Worm (Caenorhabditis elegans) whole organism, L3 larva: ENCODE data around the gene sru-27.

Experiments
- R02D3.7 ChIP-seq: fragments of 150-350 bp; optimal IDR thresholded peaks from 2 replicates; lab custom pipeline; 2014; ENCODE audit warnings: missing biosample characterization, missing genetic modification characterization
- ceh-82 ChIP-seq: fragments of 150-350 bp; optimal IDR thresholded peaks from 2 replicates; lab custom pipeline; 2014; ENCODE audit warnings: missing biosample characterization, missing genetic modification characterization
- elt-1 ChIP-seq: fragments of 150-350 bp; optimal IDR thresholded peaks from 2 replicates; lab custom pipeline; 2014; ENCODE audit warnings: missing biosample characterization, missing genetic modification characterization
- fkh-10 ChIP-seq: sonication (generic microtip); optimal IDR thresholded peaks from 2 replicates; lab custom pipeline; 2017; ENCODE audit warnings: missing biosample characterization, missing genetic modification reagents, missing genetic modification characterization
- fos-1 ChIP-seq: fragments of 150-350 bp; optimal IDR thresholded peaks from 2 replicates; lab custom pipeline; 2014; ENCODE audit warnings: missing biosample characterization, missing genetic modification characterization
- lin-39 ChIP-seq: fragments of 150-350 bp; optimal IDR thresholded peaks from 2 replicates; lab custom pipeline; 2018; ENCODE audit warnings: missing biosample characterization, missing genetic modification reagents, missing genetic modification characterization
- nhr-11 ChIP-seq: fragments of 150-350 bp; optimal IDR thresholded peaks from 2 replicates; lab custom pipeline; 2014; ENCODE audit warnings: missing biosample characterization, missing genetic modification characterization
- nhr-28 ChIP-seq: fragments of 150-350 bp; optimal IDR thresholded peaks from 2 replicates; lab custom pipeline; 2014; ENCODE audit warnings: missing biosample characterization, missing genetic modification characterization
- nhr-77 ChIP-seq: fragments of 150-350 bp; optimal IDR thresholded peaks from 2 replicates; lab custom pipeline; 2014; ENCODE audit warnings: missing biosample characterization, missing genetic modification characterization
- snpc-4 ChIP-seq: fragments of 150-350 bp; optimal IDR thresholded peaks from 2 replicates; lab custom pipeline; 2014; ENCODE audit warnings: missing biosample characterization, missing genetic modification characterization
- unc-39 ChIP-seq: sonication (generic microtip); optimal IDR thresholded peaks from 4 replicates; lab custom pipeline; 2017; ENCODE audit warnings: missing biosample characterization, missing genetic modification characterization
- unc-62 ChIP-seq: fragments of 150-350 bp; sonication (generic microtip); optimal IDR thresholded peaks from 4 replicates; lab custom pipeline; 2014; ENCODE audit warnings: missing biosample characterization, missing genetic modification reagents, missing genetic modification characterization
- zag-1 ChIP-seq: fragments of 150-350 bp; optimal IDR thresholded peaks from 2 replicates; lab custom pipeline; 2014; ENCODE audit warnings: missing biosample characterization, missing genetic modification characterization
- ztf-11 ChIP-seq: fragments of 150-350 bp; optimal IDR thresholded peaks from 2 replicates; lab custom pipeline; 2014; ENCODE audit warnings: missing biosample characterization, missing genetic modification characterization

DNA sequence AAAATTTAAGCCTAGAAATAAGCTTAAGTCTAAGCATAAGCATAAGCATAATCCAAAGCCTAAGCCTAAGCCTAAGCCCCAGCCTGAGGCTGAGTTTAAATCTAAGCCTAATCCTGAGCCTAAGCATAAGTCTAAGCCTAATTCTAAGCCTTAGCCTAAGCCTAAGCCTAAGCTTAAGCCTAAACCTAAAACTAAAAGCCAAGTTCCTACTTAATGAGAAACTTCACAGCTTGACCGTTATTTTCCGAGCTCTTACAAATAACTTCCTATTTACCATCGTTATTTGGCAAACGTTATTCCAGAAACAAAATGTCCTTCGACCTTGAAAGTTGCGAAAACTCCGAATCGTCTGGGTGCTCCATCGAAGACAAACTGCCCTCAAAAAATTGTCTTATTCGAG lies 17.5 kb upstream of the sru-27 start, which contains the start of gene C38C3.4:
- no peak for TF ChIP-seq unc-62
- no peak for TF ChIP-seq fos-1
- no peak for TF ChIP-seq nhr-77 (tag; lab: Kevin White, UChicago)
- no peak for TF ChIP-seq lin-39 (tag; lab: Kevin White, UChicago)
- TF ChIP-seq nhr-11, result no peak
- TF ChIP-seq ceh-82, result no peak
- TF ChIP-seq nhr-28, result no peak
- TF ChIP-seq zag-1, result no peak
- no peak for TF ChIP-seq ztf-11
- no peak for TF ChIP-seq fkh-10 (GFP tag; lab: Kevin White, UChicago)
- TF ChIP-seq elt-1 (tag; lab: Kevin White, UChicago), result no peak
- TF ChIP-seq R02D3.7 (tag; lab: Kevin White, UChicago), result no peak
- no peak for TF ChIP-seq snpc-4 (tag; lab: Kevin White, UChicago)
- no peak for TF ChIP-seq unc-39 (tag; lab: Kevin White, UChicago)
